Fruit fly (Drosophila melanogaster): ENCODE results near the gene TORIP.
A peak's percentile ranks its signal among the peaks of the same experiment; 100 is the strongest.

The TORIP gene

DNA sequence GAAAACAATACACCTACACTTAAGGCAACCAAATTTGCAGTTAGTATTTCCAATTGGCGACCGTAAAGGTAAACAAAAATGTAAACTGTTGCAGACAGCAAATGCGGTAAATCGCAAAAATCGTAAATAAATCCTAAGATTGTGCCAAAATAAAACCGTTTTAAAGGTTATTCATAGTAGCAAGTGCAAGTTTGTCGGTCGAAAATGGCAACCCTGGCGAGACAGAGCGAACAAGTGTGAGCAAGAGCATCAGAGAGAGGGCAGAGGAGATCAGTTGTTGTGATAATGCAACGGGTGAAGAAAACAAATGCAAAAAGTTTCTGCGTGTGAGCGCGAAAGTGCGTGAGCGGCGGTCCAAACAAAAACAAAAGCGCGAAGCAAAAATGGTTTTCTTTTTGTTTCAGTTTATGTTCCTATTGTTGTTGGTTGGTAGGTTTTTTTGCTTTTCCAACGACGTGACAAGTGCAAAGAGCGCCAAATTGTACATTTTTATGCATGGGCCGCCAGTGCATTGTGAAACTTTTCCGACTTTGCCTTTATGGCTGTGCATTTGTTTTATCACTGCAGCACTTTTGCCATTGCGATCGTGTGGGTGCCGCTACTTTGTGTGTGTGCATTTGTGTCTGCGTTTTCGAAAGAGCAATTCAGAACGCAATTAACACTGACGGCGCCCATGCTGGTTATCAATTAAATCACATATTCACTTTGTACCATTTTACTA is 12.0 kb downstream of the TORIP start:
- TF ChIP-seq Eip93F (GFP tag; optimal IDR thresholded peaks at IDR 0.05) (no peak), CG8119 (GFP tag; IDR thresholded peaks at IDR 0.05) (peak; percentile 81), salr (GFP tag; optimal IDR thresholded peaks at IDR 0.05) (peak in 1 of 2 experiments; percentile 24), fd85E (GFP tag; optimal IDR thresholded peaks at IDR 0.05) (no peak), CG6808 (GFP tag; optimal IDR thresholded peaks at IDR 0.05) (peak; percentile 72), CG4318 (GFP tag; optimal IDR thresholded peaks at IDR 0.05) (no peak), cyc (GFP tag; optimal IDR thresholded peaks at IDR 0.05) (no peak), esn (GFP tag; optimal IDR thresholded peaks at IDR 0.05) (no peak), Sox102F (GFP tag; optimal IDR thresholded peaks at IDR 0.05) (no peak), Ets96B (tag; optimal IDR thresholded peaks at IDR 0.05) (peak; percentile 44), Eip75B (GFP tag; optimal IDR thresholded peaks at IDR 0.05) (no peak), CG7368 (GFP tag; optimal IDR thresholded peaks at IDR 0.05) (no peak), Hr4 (GFP tag; optimal IDR thresholded peaks at IDR 0.05) (no peak), CG11902 (GFP tag; optimal IDR thresholded peaks at IDR 0.05) (no peak), dsx (GFP tag; optimal IDR thresholded peaks at IDR 0.05; ENCODE audit: poor library complexity, severe bottlenecking) (no peak), Hr39 (GFP tag; optimal IDR thresholded peaks at IDR 0.05) (no peak), CG8632 (GFP tag; optimal IDR thresholded peaks at IDR 0.05) (no peak), Sox14 (GFP tag; optimal IDR thresholded peaks at IDR 0.05) (no peak), CG10669 (GFP tag; optimal IDR thresholded peaks at IDR 0.05) (no peak), Hr38 (GFP tag; optimal IDR thresholded peaks at IDR 0.05) (no peak), CG3032 (tag; optimal IDR thresholded peaks at IDR 0.05) (no peak), CG16779 (tag; optimal IDR thresholded peaks at IDR 0.05) (peak; percentile 32), CG6276 (GFP tag; optimal IDR thresholded peaks at IDR 0.05) (peak; percentile 80), CG10631 (GFP tag; optimal IDR thresholded peaks at IDR 0.05) (no peak), lz (GFP tag; optimal IDR thresholded peaks at IDR 0.05) (no peak), Gug (GFP tag; IDR thresholded peaks at IDR 0.05) (peak; percentile 22; the same call in 1 of the 2 replicates), Blimp-1 (GFP tag; optimal IDR thresholded peaks at IDR 0.05) (no peak), CG8319 (GFP tag; optimal IDR thresholded peaks at IDR 0.05) (no peak), vri (GFP tag; optimal IDR thresholded peaks at IDR 0.05) (no peak), CG11294 (GFP tag; IDR thresholded peaks at IDR 0.05) (no peak), CG31627 (GFP tag; optimal IDR thresholded peaks at IDR 0.05) (no peak), CG6854 (GFP tag; optimal IDR thresholded peaks at IDR 0.05) (no peak), Met (GFP tag; optimal IDR thresholded peaks at IDR 0.05) (no peak), svp (GFP tag) (no peak), CG9139 (GFP tag; optimal IDR thresholded peaks at IDR 0.05) (peak; percentile 1), CG6792 (GFP tag; optimal IDR thresholded peaks at IDR 0.05) (no peak), fkh (GFP tag; optimal IDR thresholded peaks at IDR 0.05) (no peak), CG6163 (GFP tag; IDR thresholded peaks at IDR 0.05) (peak; percentile 70; the same call in 2 of the 3 replicates), dac (GFP tag; optimal IDR thresholded peaks at IDR 0.05) (peak; percentile 31), Eip78C (GFP tag) (no peak), CG11762 (GFP tag; optimal IDR thresholded peaks at IDR 0.05; ENCODE audit: insufficient read depth) (no peak), OdsH (GFP tag; optimal IDR thresholded peaks at IDR 0.05) (no peak), CG32006 (GFP tag; optimal IDR thresholded peaks at IDR 0.05) (peak; percentile 48), Ets21C (GFP tag; optimal IDR thresholded peaks at IDR 0.05) (no peak), CG3919 (GFP tag; optimal IDR thresholded peaks at IDR 0.05) (no peak), ss (GFP tag; optimal IDR thresholded peaks at IDR 0.05) (peak; percentile 57 to 76), Sox15 (GFP tag; optimal IDR thresholded peaks at IDR 0.05) (no peak), CG34406 (GFP tag; optimal IDR thresholded peaks at IDR 0.05) (no peak), pdm3 (GFP tag; optimal IDR thresholded peaks at IDR 0.05) (no peak), eg (GFP tag; IDR thresholded peaks at IDR 0.05) (peak; percentile 92), topi (GFP tag; optimal IDR thresholded peaks at IDR 0.05) (no peak)
